Fruit fly (Drosophila melanogaster) whole organism, pupa: ENCODE data around the gene Cyp6v1.

Experiments
- CG15710 ChIP-seq: fragments of 200-800 bp; sonication (Bioruptor generic); optimal IDR thresholded peaks from 2 replicates; lab custom pipeline; 2018; ENCODE audit warnings: missing biosample characterization, mild to moderate bottlenecking, missing genetic modification characterization, moderate library complexity
- CG32121 ChIP-seq: fragments of 200-800 bp; sonication (Bioruptor generic); IDR thresholded peaks from 2 replicates; pipeline ENCODE4 v1.3.6; 2022; ENCODE audit warnings: missing biosample characterization, missing genetic modification characterization
- CG34367 ChIP-seq: fragments of 200-800 bp; sonication (Bioruptor generic); optimal IDR thresholded peaks from 2 replicates; lab custom pipeline; 2018; ENCODE audit warnings: missing biosample characterization, mild to moderate bottlenecking, missing genetic modification characterization
- CG4496 ChIP-seq: fragments of 200-800 bp; sonication (Bioruptor generic); IDR thresholded peaks from 3 replicates; pipeline ENCODE4 v1.3.6; 2022; ENCODE audit warnings: missing biosample characterization, missing genetic modification characterization
- CG9948 ChIP-seq: fragments of 200-800 bp; sonication (Bioruptor generic); optimal IDR thresholded peaks from 2 replicates; lab custom pipeline; 2018; ENCODE audit warnings: missing biosample characterization, mild to moderate bottlenecking, missing genetic modification characterization, moderate library complexity
- Pif1A ChIP-seq: fragments of 200-800 bp; sonication (Bioruptor generic); optimal IDR thresholded peaks from 3 replicates; lab custom pipeline; 2016; ENCODE audit warnings: missing biosample characterization, missing genetic modification characterization
- Pif1B ChIP-seq: fragments of 200-800 bp; sonication (Bioruptor generic); optimal IDR thresholded peaks from 3 replicates; lab custom pipeline; 2016; ENCODE audit warnings: missing biosample characterization, missing genetic modification characterization
- gl ChIP-seq: fragments of 200-800 bp; sonication (Bioruptor generic); optimal IDR thresholded peaks from 2 replicates; lab custom pipeline; 2018; ENCODE audit warnings: missing biosample characterization, mild to moderate bottlenecking, missing genetic modification characterization

Gene Cyp6v1

dm6 chrX:20709682-20710081 is 52.8 kb downstream of the Cyp6v1 start:
- no peak for TF ChIP-seq CG32121 (GFP tag; lab: Robert Waterston, UW)
- no peak for TF ChIP-seq Pif1B (GFP tag; lab: Kevin White, UChicago)
- TF ChIP-seq Pif1A (GFP tag; lab: Kevin White, UChicago) = no peak
- TF ChIP-seq CG34367 (tag; lab: Kevin White, UChicago) = no peak
- no peak for TF ChIP-seq gl (tag; lab: Kevin White, UChicago)
- no peak for TF ChIP-seq CG15710 (tag; lab: Kevin White, UChicago)
- TF ChIP-seq CG9948 (tag; lab: Kevin White, UChicago) = no peak
- no peak for TF ChIP-seq CG4496
- TF ChIP-seq, all 21 proteins: peak for 0
